Worm (Caenorhabditis elegans) whole organism, late embryonic: ENCODE data around the gene F52E1.14.

Source experiments
- C08G9.2 ChIP-seq: sonication (generic microtip); optimal IDR thresholded peaks from 2 replicates; lab custom pipeline; 2016; ENCODE audit warnings: mild to moderate bottlenecking, missing genetic modification characterization, moderate library complexity, missing compliant biosample characterization
- C38D4.7 ChIP-seq: fragments of 200-800 bp; sonication (Bioruptor generic); optimal IDR thresholded peaks from 2 replicates; lab custom pipeline; 2018; ENCODE audit warnings: mild to moderate bottlenecking, missing genetic modification characterization, moderate library complexity, missing compliant biosample characterization
- K02D7.2 ChIP-seq: sonication (generic microtip); optimal IDR thresholded peaks from 2 replicates; lab custom pipeline; 2017; ENCODE audit warnings: mild to moderate bottlenecking, missing genetic modification characterization, missing compliant biosample characterization
- K09A11.1 ChIP-seq: sonication (generic microtip); optimal IDR thresholded peaks from 2 replicates; lab custom pipeline; 2017; ENCODE audit warnings: antibody characterized with exemption, mild to moderate bottlenecking, missing genetic modification characterization, missing compliant biosample characterization; ENCODE audit not compliant: insufficient read depth
- ahr-1 ChIP-seq: sonication (generic microtip); optimal IDR thresholded peaks from 2 replicates; lab custom pipeline; 2016; ENCODE audit warnings: missing genetic modification characterization, missing compliant biosample characterization
- ceh-14 ChIP-seq: sonication (generic microtip); optimal IDR thresholded peaks from 2 replicates; lab custom pipeline; 2016; ENCODE audit warnings: missing genotype, missing genetic modification characterization, missing compliant biosample characterization
- ceh-18 ChIP-seq: sonication (generic microtip); optimal IDR thresholded peaks from 2 replicates; lab custom pipeline; 2016; ENCODE audit warnings: missing genetic modification characterization, missing compliant biosample characterization
- ceh-2 ChIP-seq: sonication (generic microtip); optimal IDR thresholded peaks from 2 replicates; lab custom pipeline; 2016; ENCODE audit warnings: missing genotype, missing genetic modification characterization, missing compliant biosample characterization
- ceh-22 ChIP-seq: sonication (generic microtip); optimal IDR thresholded peaks from 2 replicates; lab custom pipeline; 2017; ENCODE audit warnings: missing biosample characterization, missing genetic modification characterization
- ceh-24 ChIP-seq: sonication (generic microtip); optimal IDR thresholded peaks from 2 replicates; lab custom pipeline; 2016; ENCODE audit warnings: mild to moderate bottlenecking, missing genetic modification characterization, missing compliant biosample characterization
- ceh-30 ChIP-seq: fragments of 150-350 bp; optimal IDR thresholded peaks from 2 replicates; lab custom pipeline; 2014; ENCODE audit warnings: missing biosample characterization, missing genetic modification characterization
- ceh-31 ChIP-seq: sonication (generic microtip); optimal IDR thresholded peaks from 2 replicates; lab custom pipeline; 2016; ENCODE audit warnings: missing genetic modification characterization, missing compliant biosample characterization
- ceh-45 ChIP-seq: fragments of 200-800 bp; sonication (Bioruptor generic); IDR thresholded peaks from 2 replicates; pipeline ENCODE4 v1.3.6; 2022; ENCODE audit warnings: missing genetic modification reagents, missing genetic modification characterization, missing compliant biosample characterization
- ceh-48 ChIP-seq: sonication (generic microtip); optimal IDR thresholded peaks from 2 replicates; lab custom pipeline; 2016; ENCODE audit warnings: missing genetic modification characterization, inconsistent platforms, missing compliant biosample characterization
- ceh-6 ChIP-seq: fragments of 200-800 bp; sonication (Bioruptor generic); optimal IDR thresholded peaks from 2 replicates; lab custom pipeline; 2018; ENCODE audit warnings: mild to moderate bottlenecking, missing genetic modification characterization, missing compliant biosample characterization
- che-1 ChIP-seq: sonication (generic microtip); optimal IDR thresholded peaks from 2 replicates; lab custom pipeline; 2016; ENCODE audit warnings: mild to moderate bottlenecking, missing genetic modification characterization, missing compliant biosample characterization
- dve-1 ChIP-seq: sonication (generic microtip); optimal IDR thresholded peaks from 2 replicates; lab custom pipeline; 2017; ENCODE audit warnings: antibody characterized with exemption, mild to moderate bottlenecking, missing genetic modification characterization, missing compliant biosample characterization
- elt-2 ChIP-seq: sonication (generic microtip); optimal IDR thresholded peaks from 2 replicates; lab custom pipeline; 2016; ENCODE audit warnings: missing genetic modification reagents, missing genetic modification characterization, missing compliant biosample characterization
- ets-4 ChIP-seq: sonication (generic microtip); optimal IDR thresholded peaks from 2 replicates; lab custom pipeline; 2016; ENCODE audit warnings: missing genetic modification characterization, missing compliant biosample characterization
- fax-1 ChIP-seq: sonication (generic microtip); optimal IDR thresholded peaks from 2 replicates; lab custom pipeline; 2016; ENCODE audit warnings: missing genotype, missing genetic modification characterization, missing compliant biosample characterization
- fkh-10 ChIP-seq: fragments of 150-350 bp; optimal IDR thresholded peaks from 2 replicates; lab custom pipeline; 2014; ENCODE audit warnings: missing biosample characterization, missing genetic modification reagents, missing genetic modification characterization
- gmeb-2 ChIP-seq: sonication (generic microtip); optimal IDR thresholded peaks from 2 replicates; lab custom pipeline; 2016; ENCODE audit warnings: missing genetic modification characterization, inconsistent platforms, missing compliant biosample characterization
- hlh-8 ChIP-seq: sonication (generic microtip); optimal IDR thresholded peaks from 2 replicates; lab custom pipeline; 2016; ENCODE audit warnings: missing genotype, missing genetic modification characterization, missing compliant biosample characterization
- nfya-1 ChIP-seq: sonication (generic microtip); optimal IDR thresholded peaks from 2 replicates; lab custom pipeline; 2017; ENCODE audit warnings: missing genetic modification characterization, mild to moderate bottlenecking, missing compliant biosample characterization, antibody characterized with exemption, moderate library complexity
- nhr-11 ChIP-seq: fragments of 150-350 bp; optimal IDR thresholded peaks from 2 replicates; lab custom pipeline; 2014; ENCODE audit warnings: missing biosample characterization, missing genetic modification characterization
- npax-4 ChIP-seq: sonication (generic microtip); optimal IDR thresholded peaks from 2 replicates; lab custom pipeline; 2016; ENCODE audit warnings: missing genetic modification characterization, missing compliant biosample characterization
- pat-9 ChIP-seq: fragments of 200-800 bp; sonication (Bioruptor generic); optimal IDR thresholded peaks from 2 replicates; lab custom pipeline; 2018; ENCODE audit warnings: mild to moderate bottlenecking, missing genetic modification characterization, moderate library complexity, missing compliant biosample characterization
- pax-1 ChIP-seq: fragments of 150-350 bp; optimal IDR thresholded peaks from 2 replicates; lab custom pipeline; 2014; ENCODE audit warnings: missing biosample characterization, missing genetic modification characterization
- pha-2 ChIP-seq: sonication (generic microtip); optimal IDR thresholded peaks from 2 replicates; lab custom pipeline; 2017; ENCODE audit warnings: mild to moderate bottlenecking, missing genetic modification characterization, missing compliant biosample characterization
- pha-4 ChIP-seq: fragments of 150-350 bp; optimal IDR thresholded peaks from 2 replicates; lab custom pipeline; 2018; ENCODE audit warnings: missing biosample characterization, missing genetic modification reagents, missing genetic modification characterization
- pros-1 ChIP-seq: fragments of 150-350 bp; optimal IDR thresholded peaks from 2 replicates; lab custom pipeline; 2014; ENCODE audit warnings: missing biosample characterization, missing genetic modification reagents, missing genetic modification characterization
- sox-2 ChIP-seq: fragments of 200-800 bp; sonication (Bioruptor generic); IDR thresholded peaks from 2 replicates; pipeline ENCODE4 v1.3.6; 2022; ENCODE audit warnings: missing genetic modification reagents, missing genetic modification characterization, missing compliant biosample characterization
- sox-4 ChIP-seq: sonication (generic microtip); optimal IDR thresholded peaks from 2 replicates; lab custom pipeline; 2017; ENCODE audit warnings: mild to moderate bottlenecking, missing genetic modification characterization, inconsistent platforms, missing compliant biosample characterization
- syd-9 ChIP-seq: sonication (generic microtip); optimal IDR thresholded peaks from 2 replicates; lab custom pipeline; 2016; ENCODE audit warnings: mild to moderate bottlenecking, missing genetic modification characterization, moderate library complexity, missing compliant biosample characterization
- ttx-3 ChIP-seq: sonication (generic microtip); optimal IDR thresholded peaks from 2 replicates; lab custom pipeline; 2016; ENCODE audit warnings: missing genetic modification reagents, missing genetic modification characterization, missing compliant biosample characterization
- unc-3 ChIP-seq, 2 experiments: fragments of 200-800 bp in 1 of 2; sonication (Bioruptor generic) in 1 of 2; sonication (generic microtip) in 1 of 2; conservative IDR thresholded peaks in 1 of 2; optimal IDR thresholded peaks in 1 of 2; 2 replicates each; pipeline versions ENCODE4 v1.3.6 to Lab custom; 2016 to 2022; ENCODE audit warnings: missing compliant biosample characterization in 2 of 2, missing genetic modification characterization in 2 of 2, missing genetic modification reagents in 1 of 2
- unc-55 ChIP-seq: sonication (generic microtip); optimal IDR thresholded peaks from 2 replicates; lab custom pipeline; 2017; ENCODE audit warnings: missing biosample characterization, missing genetic modification reagents, missing genetic modification characterization
- unc-86 ChIP-seq: sonication (generic microtip); optimal IDR thresholded peaks from 2 replicates; lab custom pipeline; 2016; ENCODE audit warnings: missing genetic modification characterization, missing compliant biosample characterization
- ztf-16 ChIP-seq: sonication (generic microtip); optimal IDR thresholded peaks from 2 replicates; lab custom pipeline; 2017; ENCODE audit warnings: missing genetic modification characterization, missing compliant biosample characterization

F52E1.14 gene

ce11 chrV:8394357-8394850 is 10.7 kb downstream of the F52E1.14 start, which contains the start of the genes pho-6 and F52E1.3:
pho-6 (minus strand) TSS chrV:8394457.
F52E1.3 (plus strand) TSS chrV:8394800.
- TF ChIP-seq syd-9 (no peak), unc-3 (GFP tag; conservative IDR thresholded peaks at IDR 0.05; lab: Robert Waterston, UW) (no peak), unc-3 (tag; optimal IDR thresholded peaks at IDR 0.05; lab: Kevin White, UChicago) (no peak), ceh-24 (tag; lab: Kevin White, UChicago) (no peak), ets-4 (no peak), sox-2 (GFP tag; lab: Robert Waterston, UW) (no peak)

- TF ChIP-seq unc-86 (tag; lab: Kevin White, UChicago) (no peak), che-1 (tag; lab: Kevin White, UChicago) (no peak), unc-55 (GFP tag; lab: Kevin White, UChicago) (no peak), nhr-11 (tag; lab: Kevin White, UChicago) (no peak), ceh-6 (GFP tag; lab: Kevin White, UChicago) (no peak), gmeb-2 (tag; lab: Kevin White, UChicago) (no peak)
Observed at ce11 chrV:8400808-8401207, 17.1 kb downstream of the F52E1.14 start.

ce11 chrV:8401267-8401666 is 17.5 kb downstream of the F52E1.14 start:
- TF ChIP-seq nfya-1 (tag; lab: Kevin White, UChicago) = no peak
- no peak for TF ChIP-seq pat-9 (tag; lab: Kevin White, UChicago)
- TF ChIP-seq pha-4 (tag; lab: Kevin White, UChicago) = no peak
- no peak for TF ChIP-seq K02D7.2 (tag; lab: Kevin White, UChicago)
- TF ChIP-seq ceh-18 (tag; lab: Kevin White, UChicago) = no peak
- TF ChIP-seq dve-1 = no peak
- TF ChIP-seq che-1 (tag; lab: Kevin White, UChicago) = no peak
- no peak for TF ChIP-seq npax-4
- TF ChIP-seq ceh-22 (tag; lab: Kevin White, UChicago) = no peak
- TF ChIP-seq gmeb-2 (tag; lab: Kevin White, UChicago) = no peak
- TF ChIP-seq pros-1 (tag; lab: Kevin White, UChicago) = no peak
- TF ChIP-seq ceh-45 (GFP tag; lab: Robert Waterston, UW) = no peak
- no peak for TF ChIP-seq C08G9.2
- TF ChIP-seq ceh-24 (tag; lab: Kevin White, UChicago) = no peak
- no peak for TF ChIP-seq hlh-8 (tag; lab: Kevin White, UChicago)
- no peak for TF ChIP-seq ztf-16

ce11 chrV:8402392-8402791 is 18.7 kb downstream of the F52E1.14 start, which contains the start of gene F52E1.9:
F52E1.9 (minus strand) TSS chrV:8402669.
- TF ChIP-seq C38D4.7 (GFP tag; lab: Kevin White, UChicago) (no peak), K09A11.1 (tag; lab: Kevin White, UChicago) (no peak), ceh-48 (no peak), pax-1 (tag; lab: Kevin White, UChicago) (no peak), ceh-2 (tag; lab: Kevin White, UChicago) (no peak), fax-1 (no peak), ceh-24 (tag; lab: Kevin White, UChicago) (no peak), ceh-14 (tag; lab: Kevin White, UChicago) (no peak), ttx-3 (tag; lab: Kevin White, UChicago) (no peak), sox-4 (tag; lab: Kevin White, UChicago) (no peak), ahr-1 (tag; lab: Kevin White, UChicago) (no peak)

- TF ChIP-seq ceh-30 (tag; lab: Kevin White, UChicago) (no peak), elt-2 (tag; lab: Kevin White, UChicago) (no peak), fkh-10 (no peak), ceh-31 (tag; lab: Kevin White, UChicago) (no peak), syd-9 (no peak), pha-2 (tag; lab: Kevin White, UChicago) (no peak), gmeb-2 (tag; lab: Kevin White, UChicago) (no peak), che-1 (tag; lab: Kevin White, UChicago) (no peak)
- TF ChIP-seq, all 69 proteins: peak for 0
Observed at ce11 chrV:8403152-8403551, 19.4 kb downstream of the F52E1.14 start.
